Worm (Caenorhabditis elegans) whole organism, L1 larva: ENCODE measurements around the gene deg-1.

Experiments used
- C04F5.9 ChIP-seq: sonication (generic microtip); optimal IDR thresholded peaks from 2 replicates; lab custom pipeline; 2016; ENCODE audit warnings: missing genetic modification characterization, missing compliant biosample characterization
- Y116A8C.19 ChIP-seq: sonication (generic microtip); optimal IDR thresholded peaks from 2 replicates; lab custom pipeline; 2016; ENCODE audit warnings: missing compliant biosample characterization, missing genetic modification characterization, borderline replicate concordance
- ceh-63 ChIP-seq: fragments of 200-800 bp; sonication (Bioruptor generic); optimal IDR thresholded peaks from 2 replicates; lab custom pipeline; 2018; ENCODE audit warnings: mild to moderate bottlenecking, missing genetic modification characterization, missing compliant biosample characterization
- ceh-88 ChIP-seq: fragments of 200-800 bp; sonication (Bioruptor generic); IDR thresholded peaks from 2 replicates; pipeline ENCODE4 v1.3.6; 2022; ENCODE audit warnings: missing genetic modification characterization, missing compliant biosample characterization
- ceh-90 ChIP-seq: sonication (generic microtip); optimal IDR thresholded peaks from 2 replicates; lab custom pipeline; 2016; ENCODE audit warnings: missing genetic modification characterization, missing compliant biosample characterization
- dpl-1 ChIP-seq, 3 experiments: fragments of 150-350 bp in 2 of 3; sonication (generic microtip) in 1 of 3; optimal IDR thresholded peaks; 2 replicates each; lab custom pipeline; 2014 to 2017; ENCODE audit warnings: missing biosample characterization in 3 of 3, missing genetic modification characterization in 3 of 3, missing genetic modification reagents in 3 of 3
- efl-1 ChIP-seq, 4 experiments: fragments of 150-350 bp; optimal IDR thresholded peaks in 3 of 4; peaks in 1 of 4; 1 replicate in 1 of 4; 2 replicates in 3 of 4; lab custom pipeline; 2014; ENCODE audit warnings: missing biosample characterization in 2 of 4, missing genetic modification characterization in 2 of 4, missing genetic modification reagents in 2 of 4
- efl-3 ChIP-seq: fragments of 200-800 bp; sonication (Bioruptor generic); optimal IDR thresholded peaks from 2 replicates; lab custom pipeline; 2018; ENCODE audit warnings: mild to moderate bottlenecking, missing genetic modification characterization, missing compliant biosample characterization
- egl-27 ChIP-seq, 2 experiments: fragments of 150-350 bp in 1 of 2; sonication (generic microtip); optimal IDR thresholded peaks; 3 replicates each; lab custom pipeline; 2017 to 2018; ENCODE audit warnings: missing biosample characterization in 2 of 2, missing genetic modification characterization in 2 of 2, missing genetic modification reagents in 2 of 2
- elt-2 ChIP-seq: sonication (generic microtip); optimal IDR thresholded peaks from 2 replicates; lab custom pipeline; 2016; ENCODE audit warnings: missing genetic modification characterization, mild to moderate bottlenecking, inconsistent platforms, missing compliant biosample characterization, missing genetic modification reagents
- elt-3 ChIP-seq, 6 experiments: fragments of 150-350 bp in 1 of 6; sonication (generic microtip); optimal IDR thresholded peaks; 2 replicates each; lab custom pipeline; 2017 to 2018; ENCODE audit warnings: missing biosample characterization in 6 of 6, missing genetic modification characterization in 6 of 6, inconsistent platforms in 1 of 6
- ets-5 ChIP-seq: fragments of 200-800 bp; sonication (Bioruptor generic); IDR thresholded peaks from 2 replicates; pipeline ENCODE4 v1.3.6; 2022; ENCODE audit warnings: missing genetic modification characterization, missing compliant biosample characterization
- fkh-10 ChIP-seq: sonication (generic microtip); optimal IDR thresholded peaks from 2 replicates; lab custom pipeline; 2017; ENCODE audit warnings: missing biosample characterization, missing genetic modification reagents, missing genetic modification characterization
- fkh-8 ChIP-seq: sonication (generic microtip); optimal IDR thresholded peaks from 2 replicates; lab custom pipeline; 2016; ENCODE audit warnings: mild to moderate bottlenecking, missing genetic modification characterization, missing compliant biosample characterization
- fos-1 ChIP-seq: fragments of 150-350 bp; optimal IDR thresholded peaks from 2 replicates; lab custom pipeline; 2014; ENCODE audit warnings: missing biosample characterization, missing genetic modification characterization
- grh-1 ChIP-seq: fragments of 200-800 bp; sonication (Bioruptor generic); IDR thresholded peaks from 2 replicates; pipeline ENCODE4 v1.3.6; 2022; ENCODE audit warnings: missing genetic modification reagents, missing genetic modification characterization, missing compliant biosample characterization
- hlh-4 ChIP-seq: sonication (generic microtip); optimal IDR thresholded peaks from 2 replicates; lab custom pipeline; 2016; ENCODE audit warnings: mild to moderate bottlenecking, missing genetic modification characterization, missing compliant biosample characterization
- isw-1 ChIP-seq: fragments of 200-800 bp; sonication (Bioruptor generic); IDR thresholded peaks from 2 replicates; pipeline ENCODE4 v1.3.6; 2022; ENCODE audit warnings: missing genetic modification characterization, missing compliant biosample characterization
- jun-1 ChIP-seq: fragments of 150-350 bp; optimal IDR thresholded peaks from 2 replicates; lab custom pipeline; 2014; ENCODE audit warnings: missing biosample characterization, missing genetic modification reagents, missing genetic modification characterization
- lin-13 ChIP-seq: fragments of 150-350 bp; optimal IDR thresholded peaks from 2 replicates; lab custom pipeline; 2014; ENCODE audit warnings: missing biosample characterization, missing genetic modification reagents, missing genetic modification characterization
- lin-14 ChIP-seq: fragments of 200-800 bp; sonication (Bioruptor generic); optimal IDR thresholded peaks from 2 replicates; lab custom pipeline; 2018; ENCODE audit warnings: mild to moderate bottlenecking, missing genetic modification characterization, moderate library complexity, missing compliant biosample characterization
- lin-35 ChIP-seq, 2 experiments: fragments of 150-350 bp; optimal IDR thresholded peaks; 2 replicates each; lab custom pipeline; 2014; ENCODE audit warnings: missing biosample characterization in 2 of 2, missing genetic modification characterization in 2 of 2, missing genetic modification reagents in 2 of 2
- lir-3 ChIP-seq: sonication (generic microtip); optimal IDR thresholded peaks from 2 replicates; lab custom pipeline; 2016; ENCODE audit warnings: mild to moderate bottlenecking, missing genetic modification characterization, moderate library complexity, missing compliant biosample characterization; ENCODE audit not compliant: poor library complexity
- lsy-2 ChIP-seq, 2 experiments: fragments of 150-350 bp; optimal IDR thresholded peaks; 2 replicates each; lab custom pipeline; 2014; ENCODE audit warnings: missing biosample characterization in 2 of 2, missing genetic modification characterization in 2 of 2
- mab-9 ChIP-seq: fragments of 200-800 bp; sonication (Bioruptor generic); IDR thresholded peaks from 2 replicates; pipeline ENCODE4 v1.3.6; 2022; ENCODE audit warnings: missing genetic modification reagents, missing genetic modification characterization, missing compliant biosample characterization
- mef-2 ChIP-seq: fragments of 150-350 bp; optimal IDR thresholded peaks from 2 replicates; lab custom pipeline; 2014; ENCODE audit warnings: missing biosample characterization, missing genetic modification characterization
- nhr-12 ChIP-seq: sonication (generic microtip); optimal IDR thresholded peaks from 2 replicates; lab custom pipeline; 2017; ENCODE audit warnings: missing biosample characterization, missing genetic modification characterization
- nhr-237 ChIP-seq: fragments of 150-350 bp; optimal IDR thresholded peaks from 2 replicates; lab custom pipeline; 2014; ENCODE audit warnings: missing biosample characterization, missing genetic modification characterization
- nhr-28 ChIP-seq: fragments of 150-350 bp; optimal IDR thresholded peaks from 2 replicates; lab custom pipeline; 2014; ENCODE audit warnings: missing biosample characterization, missing genetic modification characterization
- nhr-47 ChIP-seq: sonication (generic microtip); optimal IDR thresholded peaks from 2 replicates; lab custom pipeline; 2016; ENCODE audit warnings: mild to moderate bottlenecking, missing genetic modification characterization, moderate library complexity, missing compliant biosample characterization
- nhr-85 ChIP-seq: sonication (generic microtip); peaks from one replicate; lab custom pipeline; 2016; ENCODE audit warnings: missing genetic modification characterization, inconsistent platforms, missing compliant biosample characterization
- pax-3 ChIP-seq: fragments of 200-800 bp; sonication (Bioruptor generic); optimal IDR thresholded peaks from 2 replicates; lab custom pipeline; 2018; ENCODE audit warnings: mild to moderate bottlenecking, missing genetic modification characterization, moderate library complexity, missing compliant biosample characterization
- rnt-1 ChIP-seq: sonication (generic microtip); optimal IDR thresholded peaks from 2 replicates; lab custom pipeline; 2016; ENCODE audit warnings: mild to moderate bottlenecking, missing genetic modification characterization, moderate library complexity, missing compliant biosample characterization
- skn-1 ChIP-seq: fragments of 150-350 bp; optimal IDR thresholded peaks from 2 replicates; lab custom pipeline; 2014; ENCODE audit warnings: missing biosample characterization, missing genetic modification characterization
- sox-4 ChIP-seq: sonication (generic microtip); optimal IDR thresholded peaks from 2 replicates; lab custom pipeline; 2016; ENCODE audit warnings: missing genetic modification characterization, missing compliant biosample characterization
- sup-37 ChIP-seq: fragments of 200-800 bp; sonication (Bioruptor generic); optimal IDR thresholded peaks from 2 replicates; lab custom pipeline; 2018; ENCODE audit warnings: mild to moderate bottlenecking, missing genetic modification characterization, missing compliant biosample characterization
- swsn-7 ChIP-seq: sonication (generic microtip); optimal IDR thresholded peaks from 2 replicates; lab custom pipeline; 2016; ENCODE audit warnings: missing genetic modification characterization, missing compliant biosample characterization
- tbx-2 ChIP-seq: sonication (generic microtip); optimal IDR thresholded peaks from 2 replicates; lab custom pipeline; 2016; ENCODE audit warnings: missing genetic modification characterization, missing compliant biosample characterization
- tlp-1 ChIP-seq: fragments of 150-350 bp; optimal IDR thresholded peaks from 2 replicates; lab custom pipeline; 2014; ENCODE audit warnings: missing biosample characterization, missing genetic modification characterization
- unc-30 ChIP-seq: sonication (generic microtip); optimal IDR thresholded peaks from 2 replicates; lab custom pipeline; 2017; ENCODE audit warnings: missing biosample characterization, missing genetic modification characterization
- unc-86 ChIP-seq: sonication (generic microtip); optimal IDR thresholded peaks from 2 replicates; lab custom pipeline; 2016; ENCODE audit warnings: missing genetic modification characterization, missing compliant biosample characterization
- ztf-11 ChIP-seq, 2 experiments: sonication (generic microtip); optimal IDR thresholded peaks; 2 replicates each; lab custom pipeline; 2016 to 2017; ENCODE audit warnings: missing genetic modification characterization in 2 of 2, missing biosample characterization in 1 of 2, missing compliant biosample characterization in 1 of 2
- ztf-4 ChIP-seq: fragments of 150-350 bp; optimal IDR thresholded peaks from 2 replicates; lab custom pipeline; 2014; ENCODE audit warnings: missing biosample characterization, missing genetic modification characterization

deg-1 gene

DNA sequence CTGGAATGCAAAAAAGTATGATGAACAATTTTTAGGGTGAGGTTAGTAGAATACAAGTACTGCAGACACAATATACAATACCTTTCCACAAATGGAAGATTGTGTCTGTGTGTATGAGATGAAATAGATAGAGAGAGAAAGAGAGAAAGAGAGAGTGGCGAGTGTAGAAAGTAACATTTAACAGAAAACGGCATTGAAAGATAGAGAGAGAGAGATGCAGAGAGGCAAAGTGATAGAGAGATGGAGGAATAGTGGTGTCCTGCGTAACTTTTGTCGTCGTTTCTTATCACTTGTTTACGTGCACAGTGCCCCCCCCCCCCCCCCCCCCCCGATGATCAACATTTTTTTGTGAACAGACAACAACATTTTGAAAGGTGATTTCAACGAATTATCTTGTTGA lies 61.9 kb downstream of the deg-1 start (continued):
- TF ChIP-seq lir-3 (peak; percentile 25), jun-1 (no peak)

DNA sequence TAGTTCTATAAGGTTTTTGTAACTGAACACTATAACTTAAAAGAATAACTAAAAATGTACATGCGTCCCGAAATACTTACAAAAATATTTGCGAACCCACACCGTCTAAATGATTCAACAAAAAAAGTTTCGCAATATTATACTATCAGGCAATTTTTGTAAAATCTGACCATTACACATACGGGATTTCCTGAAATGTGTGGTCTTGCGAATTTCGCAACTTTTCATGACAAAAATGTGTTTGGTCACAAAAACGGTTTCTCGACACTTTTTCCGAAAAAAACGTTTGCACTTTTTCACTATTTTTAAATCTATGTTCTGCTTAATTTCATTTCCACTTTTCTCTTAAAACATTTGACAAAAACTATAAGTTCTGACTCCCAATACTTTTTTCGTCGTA lies 62.4 kb downstream of the deg-1 start:
- no peak for TF ChIP-seq fkh-10 (GFP tag; lab: Kevin White, UChicago)
- no peak for TF ChIP-seq nhr-85 (tag; lab: Kevin White, UChicago)
- TF ChIP-seq isw-1, result no peak
- peak; percentile 75 for TF ChIP-seq skn-1 (tag; lab: Kevin White, UChicago)
- no peak for TF ChIP-seq lin-13 (GFP tag; lab: Kevin White, UChicago)
- TF ChIP-seq ztf-4 (tag; lab: Kevin White, UChicago), result no peak
- no peak for TF ChIP-seq tlp-1 (tag; lab: Kevin White, UChicago)
- no peak for TF ChIP-seq sox-4 (tag; lab: Kevin White, UChicago)
- TF ChIP-seq grh-1 (GFP tag; lab: Robert Waterston, UW), result no peak
- TF ChIP-seq unc-86, result no peak
- TF ChIP-seq unc-30 (tag; lab: Kevin White, UChicago), result no peak
- peak in 1 of 6 experiments; percentile 1 for TF ChIP-seq elt-3 (tag; optimal IDR thresholded peaks at IDR 0.05; lab: Kevin White, UChicago)
- no peak for TF ChIP-seq C04F5.9

DNA sequence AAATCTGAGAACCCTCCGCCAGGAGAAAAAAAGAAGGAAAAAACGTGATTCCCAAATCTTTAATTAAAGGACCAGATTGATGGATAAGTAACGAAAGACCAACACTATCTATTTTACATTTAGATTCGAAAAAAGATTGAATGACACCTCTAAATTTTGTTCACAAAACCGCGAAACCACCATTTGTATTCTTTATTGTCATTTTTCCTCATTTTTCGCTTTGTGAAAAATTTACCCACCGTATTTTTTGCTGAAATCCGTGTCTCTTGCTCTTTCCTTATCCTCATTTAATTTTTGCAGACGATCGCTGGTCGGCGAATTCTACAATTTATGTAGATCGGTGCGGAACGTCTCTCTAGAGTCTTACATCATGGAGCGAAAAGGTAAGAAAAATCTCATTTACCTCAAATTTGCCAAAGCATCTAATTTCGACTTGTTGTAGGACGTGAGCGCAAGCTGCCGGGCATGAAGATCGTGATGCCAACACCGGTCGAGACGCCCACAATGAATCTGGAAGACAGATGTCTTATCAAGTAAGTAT lies 63.6 kb downstream of the deg-1 start, which contains the start of the genes sek-1 and R03G5.6:
sek-1 (plus strand) TSS at position 301 of the 541 bp plus-strand sequence.
R03G5.6 (minus strand) TSS at position 491 of the 541 bp plus-strand sequence.
- TF ChIP-seq tbx-2 (no peak), swsn-7 (tag; lab: Kevin White, UChicago) (no peak), pax-3 (no peak), ceh-90 (tag; lab: Kevin White, UChicago) (no peak), C04F5.9 (no peak), efl-3 (GFP tag; lab: Kevin White, UChicago) (no peak), mab-9 (no peak), egl-27 (tag; optimal IDR thresholded peaks at IDR 0.05; lab: Kevin White, UChicago) (no peak), Y116A8C.19 (tag; lab: Kevin White, UChicago) (no peak), ztf-11 (tag; optimal IDR thresholded peaks at IDR 0.05; lab: Kevin White, UChicago) (no peak), ceh-88 (GFP tag; lab: Robert Waterston, UW) (no peak), ceh-63 (no peak), nhr-28 (tag; lab: Kevin White, UChicago) (no peak), ets-5 (GFP tag; lab: Robert Waterston, UW) (no peak), nhr-237 (tag; lab: Kevin White, UChicago) (no peak)
- TF ChIP-seq, all 84 proteins: peak for 0

DNA sequence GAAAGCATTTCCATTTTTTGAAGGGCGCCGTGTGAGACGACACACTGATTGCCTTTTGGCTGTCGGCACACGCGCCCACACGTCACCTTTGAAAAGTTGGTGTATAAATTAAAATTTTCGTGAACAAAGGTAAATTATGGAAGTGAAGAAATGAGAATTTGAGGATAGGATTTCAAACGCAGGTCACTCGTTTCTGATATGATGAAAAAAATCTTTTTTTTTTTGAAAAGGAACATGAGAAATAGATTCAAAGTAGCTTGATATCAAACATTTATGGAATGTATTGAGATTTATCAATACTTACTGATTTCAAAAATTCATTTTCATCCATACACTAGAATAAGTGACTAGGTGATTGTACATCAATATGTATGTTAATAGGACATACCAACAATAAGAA lies 64.7 kb downstream of the deg-1 start:
- peak; percentile 9 for TF ChIP-seq lin-14 (GFP tag; lab: Kevin White, UChicago)
- no peak for TF ChIP-seq nhr-47 (tag; lab: Kevin White, UChicago)

DNA sequence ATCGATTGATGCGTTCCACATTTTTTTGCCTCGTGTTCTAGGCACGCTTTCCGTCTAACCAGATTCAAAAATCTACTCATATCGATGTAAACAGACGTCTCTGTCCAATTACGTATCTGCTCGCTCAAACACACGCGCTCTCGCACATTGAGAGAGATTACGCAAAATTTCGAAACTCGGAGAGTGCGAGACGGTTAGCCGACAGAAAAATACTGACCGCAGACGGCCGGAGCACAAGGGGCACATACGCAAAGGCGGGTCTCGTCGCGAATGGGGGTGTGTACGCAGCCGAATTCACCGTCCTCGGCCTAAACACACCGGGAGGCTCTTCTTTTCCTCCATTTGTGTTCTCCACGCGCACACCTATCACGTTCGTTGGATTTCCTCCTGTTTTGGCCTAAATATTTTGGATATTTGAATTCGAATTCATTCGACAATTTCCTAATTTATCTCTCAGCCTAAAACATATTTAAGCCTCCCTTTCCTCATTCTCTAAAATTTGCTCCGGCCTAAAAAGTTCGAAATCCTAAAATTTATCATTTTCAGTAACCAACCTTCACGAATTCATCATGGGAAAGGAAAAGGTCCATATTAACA lies 70.3 kb downstream of the deg-1 start, which contains the start of gene eef-1A.2:
eef-1A.2 (plus strand) TSS at position 547 of the 597 bp plus-strand sequence.
- TF ChIP-seq mef-2 (tag; lab: Kevin White, UChicago) (peak; percentile 95), dpl-1 (GFP tag; optimal IDR thresholded peaks at IDR 0.05; lab: Kevin White, UChicago) (peak; percentile 69 to 81 (median 71)), lin-35 (GFP tag; optimal IDR thresholded peaks at IDR 0.05; lab: Kevin White, UChicago) (peak; percentile 82 to 92), elt-2 (tag; lab: Kevin White, UChicago) (peak; percentile 86), ztf-11 (tag; optimal IDR thresholded peaks at IDR 0.05; lab: Kevin White, UChicago) (peak in 1 of 2 experiments; percentile 80), nhr-47 (tag; lab: Kevin White, UChicago) (peak; percentile 97), ceh-63 (no peak), fos-1 (tag; lab: Kevin White, UChicago) (peak; percentile 96), lsy-2 (tag; optimal IDR thresholded peaks at IDR 0.05; lab: Kevin White, UChicago) (peak; percentile 89 to 96), fkh-8 (tag; lab: Kevin White, UChicago) (peak; percentile 99), unc-86 (peak; percentile 91), nhr-237 (tag; lab: Kevin White, UChicago) (peak; percentile 94), fkh-10 (GFP tag; lab: Kevin White, UChicago) (peak; percentile 98), efl-1 (optimal IDR thresholded peaks at IDR 0.05; lab: Kevin White, UChicago) (peak; percentile 82 to 93), efl-1 (GFP tag; optimal IDR thresholded peaks at IDR 0.05 in 1 of 2; lab: Kevin White, UChicago) (peak; percentile 79 to 96), hlh-4 (tag; lab: Kevin White, UChicago) (no peak), sup-37 (GFP tag; lab: Kevin White, UChicago) (peak; percentile 76), pax-3 (peak; percentile 95), nhr-12 (no peak), nhr-28 (tag; lab: Kevin White, UChicago) (peak; percentile 67), rnt-1 (tag; lab: Kevin White, UChicago) (peak; percentile 97)
